Fruit fly (Drosophila melanogaster): ENCODE results near the gene bur.
A peak's percentile ranks its signal among the peaks of the same experiment; 100 is the strongest.

The bur gene

DNA sequence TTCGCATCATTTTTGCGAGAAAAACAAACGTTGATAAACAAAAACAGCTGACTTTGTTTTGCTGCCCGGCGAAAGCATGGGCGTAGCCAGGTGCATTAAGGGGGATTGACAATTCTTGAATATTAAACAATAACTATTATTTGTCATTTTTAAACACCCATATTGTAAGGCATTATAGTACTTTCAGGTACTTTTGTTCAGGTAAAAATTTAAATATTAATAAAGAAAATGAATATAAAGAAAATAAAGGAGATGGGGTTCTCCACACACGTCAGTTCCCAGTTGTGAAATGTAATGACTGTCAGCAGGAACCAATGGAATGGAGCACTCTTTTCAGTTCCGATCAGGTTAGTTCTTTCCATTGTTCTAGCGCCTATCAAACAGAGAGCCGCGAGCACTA is 20.9 kb downstream of the bur start, which contains the start of the genes Coq3 and Pld3 (continued):
- TF ChIP-seq pan (optimal IDR thresholded peaks at IDR 0.05), result no peak
- TF ChIP-seq pan (GFP tag; optimal IDR thresholded peaks at IDR 0.05 in 1 of 2, IDR thresholded peaks at IDR 0.05 in 1 of 2), result peak in 1 of 2 experiments; percentile 84
- peak; percentile 61; the same call in 2 of the 3 replicates for TF ChIP-seq ken (GFP tag; IDR thresholded peaks at IDR 0.05)
- TF ChIP-seq org-1 (GFP tag; optimal IDR thresholded peaks at IDR 0.05), result peak; percentile 57
- no peak for TF ChIP-seq TFAM (GFP tag; optimal IDR thresholded peaks at IDR 0.05)
- peak; percentile 87 for TF ChIP-seq gem (tag; optimal IDR thresholded peaks at IDR 0.05)
- TF ChIP-seq Kr (GFP tag; optimal IDR thresholded peaks at IDR 0.05), result no peak
- no peak for TF ChIP-seq HLHmδ (GFP tag; optimal IDR thresholded peaks at IDR 0.05)
- peak; percentile 72 for TF ChIP-seq CG1602 (GFP tag; optimal IDR thresholded peaks at IDR 0.05)
- no peak for TF ChIP-seq Elba2 (GFP tag; optimal IDR thresholded peaks at IDR 0.05)
- peak; percentile 79 for TF ChIP-seq ranshi (GFP tag; IDR thresholded peaks at IDR 0.05)
- no peak for TF ChIP-seq cad (GFP tag; optimal IDR thresholded peaks at IDR 0.05)
- peak; percentile 73 for TF ChIP-seq CG18619 (GFP tag; optimal IDR thresholded peaks at IDR 0.05)
- peak; percentile 10 for TF ChIP-seq jumu (GFP tag; optimal IDR thresholded peaks at IDR 0.05)
- peak; percentile 89 for TF ChIP-seq HmgZ (tag; optimal IDR thresholded peaks at IDR 0.05)
- TF ChIP-seq Ada2b (GFP tag; IDR thresholded peaks at IDR 0.05), result peak; percentile 69
- peak; percentile 69 for TF ChIP-seq Sox100B (GFP tag; optimal IDR thresholded peaks at IDR 0.05)
- TF ChIP-seq CG12104 (GFP tag; optimal IDR thresholded peaks at IDR 0.05), result peak; percentile 54
- TF ChIP-seq sob (GFP tag; IDR thresholded peaks at IDR 0.05), result peak; percentile 83
- no peak for TF ChIP-seq CG4282 (GFP tag; optimal IDR thresholded peaks at IDR 0.05)
- TF ChIP-seq kni (GFP tag; optimal IDR thresholded peaks at IDR 0.05), result no peak
- TF ChIP-seq CG9437 (GFP tag; optimal IDR thresholded peaks at IDR 0.05), result peak; percentile 59
- TF ChIP-seq Hmr (GFP tag; optimal IDR thresholded peaks at IDR 0.05), result peak; percentile 89
- TF ChIP-seq Antp (GFP tag; optimal IDR thresholded peaks at IDR 0.05), result peak; percentile 61
- peak; percentile 46 for TF ChIP-seq CG10959 (GFP tag; IDR thresholded peaks at IDR 0.05)
- 0 out of 2 replicates have a peak, but pooled peaks have one; percentile 44 for TF ChIP-seq CG6272 (GFP tag; IDR thresholded peaks at IDR 0.05)
- TF ChIP-seq scrt (GFP tag; optimal IDR thresholded peaks at IDR 0.05), result peak; percentile 71
- no peak for TF ChIP-seq corto (GFP tag; optimal IDR thresholded peaks at IDR 0.05)
- no peak for TF ChIP-seq h (optimal IDR thresholded peaks at IDR 0.05)
- TF ChIP-seq CG1233 (GFP tag; optimal IDR thresholded peaks at IDR 0.05), result peak; percentile 78
- TF ChIP-seq psq (GFP tag; optimal IDR thresholded peaks at IDR 0.05), result no peak
- TF ChIP-seq dati (GFP tag; IDR thresholded peaks at IDR 0.05), result peak; percentile 71
- peak; percentile 8 for TF ChIP-seq da (GFP tag; optimal IDR thresholded peaks at IDR 0.05)
- peak; percentile 88 for TF ChIP-seq CG12155 (GFP tag; optimal IDR thresholded peaks at IDR 0.05)
- TF ChIP-seq CG15269 (tag; optimal IDR thresholded peaks at IDR 0.05), result peak; percentile 84
- TF ChIP-seq CG10147 (GFP tag; optimal IDR thresholded peaks at IDR 0.05), result peak; percentile 76
- peak; percentile 65 for TF ChIP-seq CG3847 (GFP tag; IDR thresholded peaks at IDR 0.05)
- peak; percentile 73 for TF ChIP-seq chn (GFP tag; optimal IDR thresholded peaks at IDR 0.05)
- TF ChIP-seq repo (GFP tag; optimal IDR thresholded peaks at IDR 0.05), result peak; percentile 49
- TF ChIP-seq CG4360 (GFP tag; IDR thresholded peaks at IDR 0.05), result peak; percentile 56; the same call in 1 of the 2 replicates
- peak; percentile 65 for TF ChIP-seq CG18764 (GFP tag; optimal IDR thresholded peaks at IDR 0.05)
- peak; percentile 46 for TF ChIP-seq run (tag; optimal IDR thresholded peaks at IDR 0.05)
- peak; percentile 54 for TF ChIP-seq CG10462 (GFP tag; optimal IDR thresholded peaks at IDR 0.05)
- peak; percentile 69 for TF ChIP-seq CG13624 (GFP tag; optimal IDR thresholded peaks at IDR 0.05)
- TF ChIP-seq CG17802 (tag; optimal IDR thresholded peaks at IDR 0.05), result peak; percentile 31
- peak; percentile 80 for TF ChIP-seq nmo (GFP tag; optimal IDR thresholded peaks at IDR 0.05)
- peak; percentile 37 for TF ChIP-seq CG10274 (GFP tag; optimal IDR thresholded peaks at IDR 0.05)
- no peak for TF ChIP-seq yki (optimal IDR thresholded peaks at IDR 0.05)
- peak; percentile 73 for TF ChIP-seq E2f1 (GFP tag; IDR thresholded peaks at IDR 0.05)
- peak; percentile 55 for TF ChIP-seq Side (GFP tag; optimal IDR thresholded peaks at IDR 0.05)
- peak; percentile 76 for TF ChIP-seq CG18011 (GFP tag; optimal IDR thresholded peaks at IDR 0.05)
- peak; percentile 78 for TF ChIP-seq lmd (GFP tag; IDR thresholded peaks at IDR 0.05)
- peak; percentile 85 for TF ChIP-seq CG13424 (tag; optimal IDR thresholded peaks at IDR 0.05)

Data from whole organism, embryonic.